Fruit fly (Drosophila melanogaster) whole organism, pupa: Measurements from ENCODE around the gene CG31898.

ENCODE experiments used
- CG10348 ChIP-seq: fragments of 200-800 bp; sonication (Bioruptor generic); IDR thresholded peaks from 2 replicates; pipeline ENCODE4 v1.3.6; 2022; ENCODE audit warnings: missing biosample characterization, missing genetic modification characterization
- CG12605 ChIP-seq: fragments of 200-800 bp; sonication (Bioruptor generic); IDR thresholded peaks from 2 replicates; pipeline ENCODE4 v1.3.6; 2022; ENCODE audit warnings: missing biosample characterization, missing genetic modification characterization
- CG13204 ChIP-seq: fragments of 200-800 bp; sonication (Bioruptor generic); optimal IDR thresholded peaks from 2 replicates; lab custom pipeline; 2018; ENCODE audit warnings: missing biosample characterization, mild to moderate bottlenecking, missing genetic modification characterization, moderate library complexity
- CG14655 ChIP-seq: fragments of 200-800 bp; sonication (Bioruptor generic); optimal IDR thresholded peaks from 3 replicates; lab custom pipeline; 2017; ENCODE audit warnings: mild to moderate bottlenecking, missing biosample characterization, missing genetic modification reagents, missing genetic modification characterization
- CG15710 ChIP-seq: fragments of 200-800 bp; sonication (Bioruptor generic); optimal IDR thresholded peaks from 2 replicates; lab custom pipeline; 2018; ENCODE audit warnings: missing biosample characterization, mild to moderate bottlenecking, missing genetic modification characterization, moderate library complexity
- CG17806 ChIP-seq: fragments of 200-800 bp; sonication (Bioruptor generic); optimal IDR thresholded peaks from 2 replicates; lab custom pipeline; 2018; ENCODE audit warnings: missing biosample characterization, mild to moderate bottlenecking, missing genetic modification characterization, moderate library complexity
- CG32121 ChIP-seq: fragments of 200-800 bp; sonication (Bioruptor generic); IDR thresholded peaks from 2 replicates; pipeline ENCODE4 v1.3.6; 2022; ENCODE audit warnings: missing biosample characterization, missing genetic modification characterization
- CG34367 ChIP-seq: fragments of 200-800 bp; sonication (Bioruptor generic); optimal IDR thresholded peaks from 2 replicates; lab custom pipeline; 2018; ENCODE audit warnings: missing biosample characterization, mild to moderate bottlenecking, missing genetic modification characterization
- CG4496 ChIP-seq: fragments of 200-800 bp; sonication (Bioruptor generic); IDR thresholded peaks from 3 replicates; pipeline ENCODE4 v1.3.6; 2022; ENCODE audit warnings: missing biosample characterization, missing genetic modification characterization
- CG8159 ChIP-seq: fragments of 200-800 bp; sonication (Bioruptor generic); optimal IDR thresholded peaks from 3 replicates; lab custom pipeline; 2018; ENCODE audit warnings: missing biosample characterization, mild to moderate bottlenecking, missing genetic modification characterization, moderate library complexity
- CG8301 ChIP-seq: fragments of 200-800 bp; sonication (Bioruptor generic); optimal IDR thresholded peaks from 2 replicates; lab custom pipeline; 2018; ENCODE audit warnings: missing biosample characterization, mild to moderate bottlenecking, missing genetic modification characterization
- CG9948 ChIP-seq: fragments of 200-800 bp; sonication (Bioruptor generic); optimal IDR thresholded peaks from 2 replicates; lab custom pipeline; 2018; ENCODE audit warnings: missing biosample characterization, mild to moderate bottlenecking, missing genetic modification characterization, moderate library complexity
- D1 ChIP-seq: fragments of 200-800 bp; sonication (Bioruptor generic); optimal IDR thresholded peaks from 2 replicates; lab custom pipeline; 2018; ENCODE audit warnings: missing biosample characterization, mild to moderate bottlenecking, missing genetic modification characterization, moderate library complexity
- EcR ChIP-seq: fragments of 200-800 bp; sonication (Bioruptor generic); optimal IDR thresholded peaks from 3 replicates; lab custom pipeline; 2019; ENCODE audit warnings: missing biosample characterization, missing genetic modification characterization, mild to moderate bottlenecking, moderate library complexity, missing genetic modification reagents
- Ets98B ChIP-seq: fragments of 200-800 bp; sonication (Bioruptor generic); IDR thresholded peaks from 2 replicates; pipeline ENCODE4 v1.3.6; 2022; ENCODE audit warnings: missing biosample characterization, missing genetic modification characterization
- Pif1A ChIP-seq: fragments of 200-800 bp; sonication (Bioruptor generic); optimal IDR thresholded peaks from 3 replicates; lab custom pipeline; 2016; ENCODE audit warnings: missing biosample characterization, missing genetic modification characterization
- Pif1B ChIP-seq: fragments of 200-800 bp; sonication (Bioruptor generic); optimal IDR thresholded peaks from 3 replicates; lab custom pipeline; 2016; ENCODE audit warnings: missing biosample characterization, missing genetic modification characterization
- Snoo ChIP-seq: fragments of 200-800 bp; sonication (Bioruptor generic); optimal IDR thresholded peaks from 3 replicates; lab custom pipeline; 2017; ENCODE audit warnings: missing biosample characterization, mild to moderate bottlenecking, missing genetic modification characterization, inconsistent platforms
- fd96Ca ChIP-seq: fragments of 200-800 bp; sonication (Bioruptor generic); IDR thresholded peaks from 3 replicates; pipeline ENCODE4 v1.3.6; 2022; ENCODE audit warnings: missing biosample characterization, missing genetic modification characterization
- gl ChIP-seq: fragments of 200-800 bp; sonication (Bioruptor generic); optimal IDR thresholded peaks from 2 replicates; lab custom pipeline; 2018; ENCODE audit warnings: missing biosample characterization, mild to moderate bottlenecking, missing genetic modification characterization
- rn ChIP-seq: fragments of 200-800 bp; sonication (Bioruptor generic); IDR thresholded peaks from 2 replicates; pipeline ENCODE4 v1.3.6; 2022; ENCODE audit warnings: missing biosample characterization, missing genetic modification characterization

Gene CG31898

dm6 chr2L:8421717-8422116 is 21.5 kb downstream of the CG31898 start:
- TF ChIP-seq Ets98B (no peak), gl (tag; lab: Kevin White, UChicago) (no peak), fd96Ca (GFP tag; lab: Robert Waterston, UW) (no peak), CG13204 (no peak), CG12605 (GFP tag; lab: Robert Waterston, UW) (no peak), CG17806 (tag; lab: Kevin White, UChicago) (no peak), CG8301 (tag; lab: Kevin White, UChicago) (no peak), CG14655 (GFP tag; lab: Kevin White, UChicago) (no peak), CG8159 (tag; lab: Kevin White, UChicago) (no peak), CG9948 (no peak), CG15710 (tag; lab: Kevin White, UChicago) (no peak), D1 (no peak), Pif1B (GFP tag; lab: Kevin White, UChicago) (no peak)

dm6 chr2L:8423047-8423446 is 22.8 kb downstream of the CG31898 start:
- TF ChIP-seq Snoo: no peak
- TF ChIP-seq CG10348 (GFP tag; lab: Robert Waterston, UW): no peak
- no peak for TF ChIP-seq EcR
- TF ChIP-seq CG13204: no peak
- no peak for TF ChIP-seq CG14655 (GFP tag; lab: Kevin White, UChicago)
- TF ChIP-seq fd96Ca (GFP tag; lab: Robert Waterston, UW): no peak; the same call in 2 of the 3 replicates
- TF ChIP-seq D1: no peak

- peak; percentile 4 for TF ChIP-seq CG15710 (tag; lab: Kevin White, UChicago)
- no peak for TF ChIP-seq CG9948
- no peak for TF ChIP-seq rn
- no peak for TF ChIP-seq Snoo
- TF ChIP-seq D1: no peak
- TF ChIP-seq Ets98B: no peak
- TF ChIP-seq gl (tag; lab: Kevin White, UChicago): no peak
- TF ChIP-seq CG14655 (GFP tag; lab: Kevin White, UChicago): no peak
- no peak for TF ChIP-seq CG8301 (tag; lab: Kevin White, UChicago)
- peak; percentile 16 for TF ChIP-seq Pif1A (GFP tag; lab: Kevin White, UChicago)
- peak; percentile 24 for TF ChIP-seq Pif1B (GFP tag; lab: Kevin White, UChicago)
- no peak for TF ChIP-seq fd96Ca (GFP tag; lab: Robert Waterston, UW)
- TF ChIP-seq CG32121 (GFP tag; lab: Robert Waterston, UW): no peak
- no peak for TF ChIP-seq CG12605 (GFP tag; lab: Robert Waterston, UW)
- no peak for TF ChIP-seq CG17806 (tag; lab: Kevin White, UChicago)
- TF ChIP-seq EcR: no peak
- no peak for TF ChIP-seq CG13204
- TF ChIP-seq CG8159 (tag; lab: Kevin White, UChicago): peak; percentile 30
- no peak for TF ChIP-seq CG10348 (GFP tag; lab: Robert Waterston, UW)
- TF ChIP-seq CG4496: no peak
- TF ChIP-seq CG34367 (tag; lab: Kevin White, UChicago): no peak
- TF ChIP-seq, all 21 proteins: peak for 4
Observed at dm6 chr2L:8423460-8424089, 23.4 kb downstream of the CG31898 start.

DNA sequence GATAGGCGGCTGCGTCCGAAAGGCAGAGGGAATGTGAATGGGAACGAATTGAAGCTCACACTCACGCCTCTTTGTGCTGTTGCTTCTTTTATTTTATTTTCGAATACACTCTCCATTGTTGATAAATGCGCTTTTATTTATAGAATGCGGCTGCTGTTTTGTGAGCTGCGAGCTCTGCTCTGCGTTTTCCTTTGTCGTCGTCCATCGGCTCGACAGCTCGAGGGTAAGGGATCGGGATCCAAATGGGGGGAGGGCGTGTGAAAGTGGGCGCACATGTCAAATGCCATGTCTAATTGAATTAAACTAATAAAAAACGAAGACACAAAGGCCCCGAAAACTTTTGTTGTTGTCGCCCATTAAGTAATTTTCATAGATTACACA is 23.9 kb downstream of the CG31898 start:
- TF ChIP-seq D1 (no peak), EcR (peak; percentile 78), CG13204 (peak; percentile 37), CG8159 (tag; lab: Kevin White, UChicago) (no peak), gl (tag; lab: Kevin White, UChicago) (peak; percentile 42)

- TF ChIP-seq CG12605 (GFP tag; lab: Robert Waterston, UW): no peak
- no peak for TF ChIP-seq CG32121 (GFP tag; lab: Robert Waterston, UW)
- TF ChIP-seq CG8159 (tag; lab: Kevin White, UChicago): no peak
- TF ChIP-seq CG13204: no peak
- no peak for TF ChIP-seq CG10348 (GFP tag; lab: Robert Waterston, UW)
- no peak for TF ChIP-seq EcR
- TF ChIP-seq CG34367 (tag; lab: Kevin White, UChicago): no peak
- TF ChIP-seq fd96Ca (GFP tag; lab: Robert Waterston, UW): no peak
- TF ChIP-seq rn: no peak
- no peak for TF ChIP-seq CG8301 (tag; lab: Kevin White, UChicago)
- TF ChIP-seq Pif1A (GFP tag; lab: Kevin White, UChicago): no peak
- TF ChIP-seq gl (tag; lab: Kevin White, UChicago): no peak
- no peak for TF ChIP-seq Ets98B
- TF ChIP-seq CG4496: no peak
- TF ChIP-seq CG9948: no peak
Observed at dm6 chr2L:8424662-8425208, 24.5 kb downstream of the CG31898 start.

- TF ChIP-seq fd96Ca (GFP tag; lab: Robert Waterston, UW) (no peak), EcR (peak; percentile 72)
Observed at dm6 chr2L:8425212-8425611, 25.0 kb downstream of the CG31898 start.
